Fruit fly (Drosophila melanogaster) whole organism, embryonic: ENCODE measurements around the gene zfh2.

Experiments used
- Ada2b ChIP-seq: fragments of 200-800 bp; sonication (Bioruptor generic); IDR thresholded peaks from 2 replicates; pipeline ENCODE4 v1.3.6; 2022; ENCODE audit warnings: missing biosample characterization, missing genetic modification characterization
- Atf-2 ChIP-seq: fragments of 200-800 bp; sonication (Bioruptor generic); optimal IDR thresholded peaks from 2 replicates; lab custom pipeline; 2016; ENCODE audit warnings: missing biosample characterization, missing genetic modification characterization
- C15 ChIP-seq: fragments of 200-800 bp; sonication (Bioruptor generic); IDR thresholded peaks from 3 replicates; pipeline ENCODE4 v1.3.6; 2022; ENCODE audit warnings: missing biosample characterization, missing genetic modification characterization
- CG10147 ChIP-seq: fragments of 200-800 bp; sonication (Bioruptor generic); optimal IDR thresholded peaks from 2 replicates; lab custom pipeline; 2019; ENCODE audit warnings: missing biosample characterization, mild to moderate bottlenecking, missing genetic modification characterization, moderate library complexity
- CG10267 ChIP-seq: fragments of 200-800 bp; sonication (Bioruptor generic); optimal IDR thresholded peaks from 2 replicates; lab custom pipeline; 2018; ENCODE audit warnings: missing biosample characterization, mild to moderate bottlenecking, missing genetic modification characterization, moderate library complexity
- CG11247 ChIP-seq: fragments of 200-800 bp; sonication (Bioruptor generic); IDR thresholded peaks from 2 replicates; pipeline ENCODE4 v1.3.6; 2022; ENCODE audit warnings: missing biosample characterization, missing genetic modification characterization
- CG11560 ChIP-seq: fragments of 200-800 bp; sonication (Bioruptor generic); IDR thresholded peaks from 3 replicates; pipeline ENCODE4 v1.3.6; 2022; ENCODE audit warnings: missing biosample characterization, missing genetic modification characterization
- CG12236 ChIP-seq: fragments of 200-800 bp; sonication (Bioruptor generic); optimal IDR thresholded peaks from 2 replicates; lab custom pipeline; 2016; ENCODE audit warnings: missing biosample characterization, missing genetic modification characterization
- CG12391 ChIP-seq: fragments of 200-800 bp; sonication (Bioruptor generic); optimal IDR thresholded peaks from 3 replicates; lab custom pipeline; 2018; ENCODE audit warnings: missing biosample characterization, mild to moderate bottlenecking, missing genetic modification characterization, moderate library complexity
- CG12942 ChIP-seq: fragments of 200-800 bp; sonication (Bioruptor generic); optimal IDR thresholded peaks from 3 replicates; lab custom pipeline; 2016; ENCODE audit warnings: missing biosample characterization, missing genetic modification characterization
- CG13287 ChIP-seq: fragments of 200-800 bp; sonication (Bioruptor generic); IDR thresholded peaks from 2 replicates; pipeline ENCODE4 v1.3.6; 2022; ENCODE audit warnings: missing biosample characterization, missing genetic modification characterization; ENCODE audit not compliant: partially characterized antibody
- CG14965 ChIP-seq: fragments of 200-800 bp; sonication (Bioruptor generic); optimal IDR thresholded peaks from 2 replicates; lab custom pipeline; 2016; ENCODE audit warnings: missing biosample characterization, missing genetic modification characterization, borderline replicate concordance
- CG15514 ChIP-seq: fragments of 200-800 bp; sonication (Bioruptor generic); optimal IDR thresholded peaks from 3 replicates; lab custom pipeline; 2017; ENCODE audit warnings: missing biosample characterization, missing genetic modification characterization, mild to moderate bottlenecking, moderate library complexity, missing genetic modification reagents
- CG18011 ChIP-seq: fragments of 200-800 bp; sonication (Bioruptor generic); optimal IDR thresholded peaks from 2 replicates; lab custom pipeline; 2017; ENCODE audit warnings: missing biosample characterization, missing genetic modification characterization, mild to moderate bottlenecking, moderate library complexity, missing genotype
- CG30020 ChIP-seq: fragments of 200-800 bp; optimal IDR thresholded peaks from 2 replicates; lab custom pipeline; 2019; ENCODE audit warnings: missing biosample characterization, mild to moderate bottlenecking, missing genetic modification characterization, moderate library complexity
- CG32772 ChIP-seq: fragments of 200-800 bp; sonication (Bioruptor generic); IDR thresholded peaks from 2 replicates; pipeline ENCODE4 v1.3.6; 2022; ENCODE audit warnings: missing biosample characterization, missing genetic modification characterization
- CG3838 ChIP-seq: fragments of 200-800 bp; sonication (Bioruptor generic); optimal IDR thresholded peaks from 3 replicates; lab custom pipeline; 2016; ENCODE audit warnings: missing biosample characterization, missing genetic modification characterization
- CG4424 ChIP-seq: fragments of 200-800 bp; sonication (Bioruptor generic); optimal IDR thresholded peaks from 3 replicates; lab custom pipeline; 2016; ENCODE audit warnings: missing biosample characterization, missing genetic modification characterization
- CG6854 ChIP-seq: fragments of 200-800 bp; sonication (Bioruptor generic); optimal IDR thresholded peaks from 3 replicates; lab custom pipeline; 2017; ENCODE audit warnings: missing biosample characterization, mild to moderate bottlenecking, missing genetic modification characterization
- CG7928 ChIP-seq: fragments of 200-800 bp; sonication (Bioruptor generic); optimal IDR thresholded peaks from 2 replicates; lab custom pipeline; 2017; ENCODE audit warnings: missing biosample characterization, mild to moderate bottlenecking, missing genetic modification characterization
- D19A ChIP-seq: fragments of 200-800 bp; optimal IDR thresholded peaks from 3 replicates; lab custom pipeline; 2019; ENCODE audit warnings: missing biosample characterization, mild to moderate bottlenecking, missing genetic modification characterization, moderate library complexity
- D19B ChIP-seq: fragments of 200-800 bp; sonication (Bioruptor generic); optimal IDR thresholded peaks from 2 replicates; lab custom pipeline; 2017; ENCODE audit warnings: missing biosample characterization, mild to moderate bottlenecking, missing genetic modification characterization
- Dad ChIP-seq: fragments of 200-800 bp; sonication (Bioruptor generic); optimal IDR thresholded peaks from 3 replicates; lab custom pipeline; 2016; ENCODE audit warnings: missing biosample characterization, missing genetic modification characterization
- Deaf1 ChIP-seq: fragments of 200-800 bp; optimal IDR thresholded peaks from 3 replicates; lab custom pipeline; 2019; ENCODE audit warnings: missing biosample characterization, mild to moderate bottlenecking, missing genetic modification characterization, moderate library complexity
- Drgx ChIP-seq: fragments of 200-800 bp; sonication (Bioruptor generic); IDR thresholded peaks from 2 replicates; pipeline ENCODE4 v1.3.6; 2022; ENCODE audit warnings: missing biosample characterization, missing genetic modification characterization
- H15 ChIP-seq: fragments of 200-800 bp; sonication (Bioruptor generic); IDR thresholded peaks from 3 replicates; pipeline ENCODE4 v1.3.6; 2022; ENCODE audit warnings: missing biosample characterization, missing genetic modification characterization
- Hr3 ChIP-seq: fragments of 200-800 bp; sonication (Bioruptor generic); optimal IDR thresholded peaks from 3 replicates; lab custom pipeline; 2016; ENCODE audit warnings: missing biosample characterization, missing genetic modification characterization
- MBD-R2 ChIP-seq: fragments of 200-800 bp; sonication (Bioruptor generic); IDR thresholded peaks from 2 replicates; pipeline ENCODE4 v1.3.6; 2022; ENCODE audit warnings: missing biosample characterization, missing genetic modification characterization
- Max ChIP-seq: fragments of 200-800 bp; sonication (Bioruptor generic); optimal IDR thresholded peaks from 2 replicates; lab custom pipeline; 2016; ENCODE audit warnings: missing biosample characterization, mild to moderate bottlenecking, missing genetic modification characterization
- NFAT ChIP-seq: fragments of 200-800 bp; sonication (Bioruptor generic); IDR thresholded peaks from 2 replicates; pipeline ENCODE4 v1.3.6; 2022; ENCODE audit warnings: missing biosample characterization, missing genetic modification characterization
- Neu2 ChIP-seq: fragments of 200-800 bp; sonication (Bioruptor generic); optimal IDR thresholded peaks from 3 replicates; lab custom pipeline; 2016; ENCODE audit warnings: missing biosample characterization, missing genetic modification characterization, borderline replicate concordance
- Oli ChIP-seq: fragments of 200-800 bp; sonication (Bioruptor generic); optimal IDR thresholded peaks from 2 replicates; lab custom pipeline; 2018; ENCODE audit warnings: missing biosample characterization, mild to moderate bottlenecking, missing genetic modification characterization, moderate library complexity
- Rfx ChIP-seq: fragments of 200-800 bp; sonication (Bioruptor generic); IDR thresholded peaks from 2 replicates; pipeline ENCODE4 v1.3.6; 2022; ENCODE audit warnings: missing biosample characterization, missing genetic modification characterization
- Scr ChIP-seq: fragments of 200-800 bp; sonication (Bioruptor generic); IDR thresholded peaks from 2 replicates; pipeline ENCODE4 v1.3.6; 2022; ENCODE audit warnings: missing biosample characterization, missing genetic modification characterization; ENCODE audit not compliant: partially characterized antibody
- Trl ChIP-seq, 3 experiments: fragments of >200 bp in 2 of 3; fragments of 200-800 bp in 1 of 3; sonication (Bioruptor generic) in 1 of 3; optimal IDR thresholded peaks; 2 replicates in 1 of 3; 3 replicates in 2 of 3; lab custom pipeline; 2016 to 2017; ENCODE audit warnings: missing biosample characterization in 1 of 3, missing genetic modification characterization in 1 of 3
- ash1 ChIP-seq: fragments of 200-800 bp; sonication (Bioruptor generic); optimal IDR thresholded peaks from 2 replicates; lab custom pipeline; 2018; ENCODE audit warnings: missing biosample characterization, mild to moderate bottlenecking, missing genetic modification characterization
- ato ChIP-seq: fragments of 200-800 bp; sonication (Bioruptor generic); IDR thresholded peaks from 2 replicates; pipeline ENCODE4 v1.3.6; 2022; ENCODE audit warnings: missing biosample characterization, missing genetic modification characterization; ENCODE audit not compliant: partially characterized antibody
- bbx ChIP-seq: fragments of 200-800 bp; sonication (Bioruptor generic); IDR thresholded peaks from 2 replicates; pipeline ENCODE4 v1.3.6; 2022; ENCODE audit warnings: missing biosample characterization, missing genetic modification characterization; ENCODE audit not compliant: partially characterized antibody
- btn ChIP-seq: fragments of 200-800 bp; sonication (Bioruptor generic); optimal IDR thresholded peaks from 2 replicates; lab custom pipeline; 2016; ENCODE audit warnings: missing biosample characterization, missing genetic modification characterization
- chif ChIP-seq, 2 experiments: fragments of 200-800 bp; sonication (Bioruptor generic); optimal IDR thresholded peaks; 3 replicates each; lab custom pipeline; 2016; ENCODE audit warnings: missing biosample characterization in 2 of 2, missing genetic modification characterization in 2 of 2
- crc ChIP-seq: fragments of 200-800 bp; sonication (Bioruptor generic); optimal IDR thresholded peaks from 2 replicates; lab custom pipeline; 2016; ENCODE audit warnings: missing biosample characterization, missing genetic modification characterization
- gt ChIP-seq: fragments of 200-800 bp; sonication (Bioruptor generic); IDR thresholded peaks from 2 replicates; pipeline ENCODE4 v1.3.6; 2022; ENCODE audit warnings: missing biosample characterization, missing genetic modification characterization
- h ChIP-seq: fragments of >200 bp; optimal IDR thresholded peaks from 2 replicates; lab custom pipeline; 2017
- inv ChIP-seq: fragments of 200-800 bp; sonication (Bioruptor generic); IDR thresholded peaks from 2 replicates; pipeline ENCODE4 v1.3.6; 2022; ENCODE audit warnings: missing biosample characterization, missing genetic modification characterization; ENCODE audit not compliant: partially characterized antibody
- nerfin-1 ChIP-seq: fragments of 200-800 bp; sonication (Bioruptor generic); optimal IDR thresholded peaks from 3 replicates; lab custom pipeline; 2019; ENCODE audit warnings: missing biosample characterization, mild to moderate bottlenecking, missing genetic modification characterization, moderate library complexity
- pan ChIP-seq, 4 experiments: fragments of >200 bp in 3 of 4; fragments of 200-800 bp in 1 of 4; sonication (Bioruptor generic) in 1 of 4; optimal IDR thresholded peaks in 3 of 4; IDR thresholded peaks in 1 of 4; 2 replicates each; pipeline versions ENCODE4 v1.3.6 to Lab custom; 2017 to 2022; ENCODE audit warnings: missing biosample characterization in 2 of 4, missing genetic modification characterization in 2 of 4, mixed read lengths in 1 of 4
- row ChIP-seq: fragments of 200-800 bp; sonication (Bioruptor generic); IDR thresholded peaks from 3 replicates; pipeline ENCODE4 v1.3.6; 2022; ENCODE audit warnings: missing biosample characterization, missing genetic modification characterization
- so ChIP-seq: fragments of 200-800 bp; sonication (Bioruptor generic); IDR thresholded peaks from 3 replicates; pipeline ENCODE4 v1.3.6; 2022; ENCODE audit warnings: missing biosample characterization, missing genetic modification characterization
- trh ChIP-seq: fragments of 200-800 bp; sonication (Bioruptor generic); optimal IDR thresholded peaks from 2 replicates; lab custom pipeline; 2016; ENCODE audit warnings: missing biosample characterization, missing genetic modification characterization
- zfh2 ChIP-seq: fragments of 200-800 bp; sonication (Bioruptor generic); optimal IDR thresholded peaks from 2 replicates; lab custom pipeline; 2016; ENCODE audit warnings: missing biosample characterization, missing genetic modification characterization

Gene zfh2

DNA sequence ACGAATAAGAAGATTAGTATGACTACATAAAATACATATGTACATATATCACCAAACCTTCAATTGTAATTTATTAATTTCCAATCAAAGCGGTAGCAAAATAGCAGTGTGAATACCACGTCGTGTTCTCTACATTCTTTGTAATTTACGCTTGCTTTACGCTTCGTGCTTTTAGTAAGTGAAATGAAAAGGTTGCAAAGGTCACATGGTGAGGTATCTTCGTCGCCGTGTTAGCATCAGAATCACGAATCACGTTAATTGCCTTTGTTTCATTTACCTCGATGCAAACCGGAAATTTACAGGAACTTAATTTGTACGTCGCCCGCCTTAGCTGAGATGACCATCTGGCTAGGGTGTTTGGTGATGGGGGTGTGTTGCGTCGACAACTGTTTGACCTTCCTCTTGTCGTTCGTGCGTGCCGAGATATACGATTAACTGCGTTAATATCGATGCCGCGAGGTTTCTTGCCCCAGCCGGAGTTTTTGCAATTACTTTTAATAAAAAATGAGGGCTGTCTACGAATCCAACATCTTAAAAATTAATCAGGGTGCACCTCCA is 10.8 kb upstream of the zfh2 start (continued):
- peak; percentile 42 for TF ChIP-seq D19A
- no peak for TF ChIP-seq Trl (optimal IDR thresholded peaks at IDR 0.05; lab: Kevin White, UChicago)
- no peak for TF ChIP-seq Trl (GFP tag; optimal IDR thresholded peaks at IDR 0.05; lab: Kevin White, UChicago)
- TF ChIP-seq CG11247 (GFP tag; lab: Robert Waterston, UW): no peak
- no peak for TF ChIP-seq Ada2b (GFP tag; lab: Robert Waterston, UW)
- TF ChIP-seq CG30020 (tag; lab: Kevin White, UChicago): no peak
- peak; percentile 14 for TF ChIP-seq Deaf1
- TF ChIP-seq zfh2 (GFP tag; lab: Kevin White, UChicago): no peak
- peak; percentile 67 for TF ChIP-seq CG15514 (GFP tag; lab: Kevin White, UChicago)
- TF ChIP-seq h (lab: Kevin White, UChicago): no peak
- peak; percentile 42 for TF ChIP-seq Scr (GFP tag; lab: Robert Waterston, UW)
- no peak for TF ChIP-seq trh (GFP tag; lab: Kevin White, UChicago)
- TF ChIP-seq CG12391 (tag; lab: Kevin White, UChicago): no peak
- peak; percentile 71 for TF ChIP-seq Neu2
- no peak for TF ChIP-seq btn (GFP tag; lab: Kevin White, UChicago)
- TF ChIP-seq Hr3 (GFP tag; lab: Kevin White, UChicago): no peak
- no peak for TF ChIP-seq so (GFP tag; lab: Robert Waterston, UW)
- TF ChIP-seq CG6854 (GFP tag; lab: Kevin White, UChicago): no peak
- 0 out of 2 replicates have a peak, but pooled peaks have one; percentile 25 for TF ChIP-seq inv (GFP tag; lab: Robert Waterston, UW)
- no peak for TF ChIP-seq gt (GFP tag; lab: Robert Waterston, UW)
- TF ChIP-seq CG18011 (GFP tag; lab: Kevin White, UChicago): no peak
- TF ChIP-seq CG10147 (GFP tag; lab: Kevin White, UChicago): no peak
- TF ChIP-seq D19B (GFP tag; lab: Kevin White, UChicago): no peak
- no peak for TF ChIP-seq Max (GFP tag; lab: Kevin White, UChicago)
- TF ChIP-seq crc (GFP tag; lab: Kevin White, UChicago): no peak
- no peak for TF ChIP-seq Rfx
- no peak for TF ChIP-seq CG14965 (GFP tag; lab: Kevin White, UChicago)
- TF ChIP-seq H15 (GFP tag; lab: Robert Waterston, UW): no peak
- TF ChIP-seq CG7928 (GFP tag; lab: Kevin White, UChicago): no peak
- TF ChIP-seq bbx (GFP tag; lab: Robert Waterston, UW): peak; percentile 59; the same call in 1 of the 2 replicates
- no peak for TF ChIP-seq CG12236 (GFP tag; lab: Kevin White, UChicago)
- TF ChIP-seq nerfin-1: peak; percentile 39
- TF ChIP-seq chif (GFP tag; optimal IDR thresholded peaks at IDR 0.05; lab: Kevin White, UChicago): no peak
- no peak for TF ChIP-seq Dad (GFP tag; lab: Kevin White, UChicago)
- TF ChIP-seq CG3838: no peak
- no peak for TF ChIP-seq CG10267 (tag; lab: Kevin White, UChicago)
- TF ChIP-seq CG11560 (tag; lab: Robert Waterston, UW): no peak
- TF ChIP-seq Atf-2 (GFP tag; lab: Kevin White, UChicago): no peak
- peak; percentile 50 for TF ChIP-seq ash1 (GFP tag; lab: Kevin White, UChicago)
- TF ChIP-seq CG4424 (GFP tag; lab: Kevin White, UChicago): no peak
- TF ChIP-seq row (GFP tag; lab: Robert Waterston, UW): peak; percentile 32; the same call in 1 of the 3 replicates
- no peak for TF ChIP-seq CG12942 (GFP tag; lab: Kevin White, UChicago)
- no peak for TF ChIP-seq ato
- TF ChIP-seq Oli (tag; lab: Kevin White, UChicago): no peak
- TF ChIP-seq Drgx (GFP tag; lab: Robert Waterston, UW): no peak
- TF ChIP-seq CG13287 (GFP tag; lab: Robert Waterston, UW): peak; percentile 22; the same call in 1 of the 2 replicates
- no peak for TF ChIP-seq C15 (GFP tag; lab: Robert Waterston, UW)
- TF ChIP-seq pan (optimal IDR thresholded peaks at IDR 0.05; lab: Kevin White, UChicago): no peak
- TF ChIP-seq pan (GFP tag; optimal IDR thresholded peaks at IDR 0.05 in 1 of 2, IDR thresholded peaks at IDR 0.05 in 1 of 2): no peak
- no peak for TF ChIP-seq MBD-R2 (GFP tag; lab: Robert Waterston, UW)
- no peak for TF ChIP-seq NFAT (GFP tag; lab: Robert Waterston, UW)
- TF ChIP-seq CG32772: no peak
